Worm (Caenorhabditis elegans) whole organism, young adult: ENCODE data around the gene F13A2.9.

ENCODE experiments used
- F52B5.7 ChIP-seq: sonication (generic microtip); optimal IDR thresholded peaks from 2 replicates; lab custom pipeline; 2016; ENCODE audit warnings: mild to moderate bottlenecking, missing genetic modification characterization, missing compliant biosample characterization
- ceh-100 ChIP-seq: fragments of 200-800 bp; sonication (Bioruptor generic); IDR thresholded peaks from 2 replicates; pipeline ENCODE4 v1.3.6; 2022; ENCODE audit warnings: missing genetic modification reagents, missing genetic modification characterization, missing compliant biosample characterization
- dpl-1 ChIP-seq: fragments of 150-350 bp; optimal IDR thresholded peaks from 2 replicates; lab custom pipeline; 2014; ENCODE audit warnings: missing biosample characterization, missing genetic modification reagents, missing genetic modification characterization
- sptf-2 ChIP-seq: fragments of 200-800 bp; sonication (Bioruptor generic); optimal IDR thresholded peaks from 2 replicates; lab custom pipeline; 2018; ENCODE audit warnings: mild to moderate bottlenecking, missing genetic modification characterization, missing compliant biosample characterization

DNA sequence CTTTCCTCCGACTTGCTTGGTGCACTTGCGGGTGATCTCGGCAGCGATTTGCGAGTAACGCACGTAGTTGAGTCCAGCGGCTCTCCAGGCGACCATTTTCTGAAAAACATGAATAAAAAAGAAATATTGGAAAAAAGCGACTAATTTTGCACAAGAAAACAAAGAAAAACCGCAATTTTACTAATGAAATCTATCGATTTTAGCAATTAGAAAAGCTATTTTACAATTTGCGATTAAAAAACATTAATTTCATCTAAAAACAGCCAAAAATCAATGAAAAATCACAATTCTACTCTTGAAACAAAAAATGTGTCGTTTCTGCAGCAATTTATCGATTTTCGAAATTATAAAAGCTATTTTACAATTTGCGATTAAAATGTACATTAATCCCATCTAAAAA is 41.0 kb downstream of the F13A2.9 start, which contains the start of gene hpo-18:
- TF ChIP-seq ceh-100 (GFP tag; lab: Robert Waterston, UW) (no peak), dpl-1 (no peak), sptf-2 (GFP tag; lab: Kevin White, UChicago) (no peak), F52B5.7 (no peak)
